Fruit fly (Drosophila melanogaster) whole organism, embryonic: Measurements from ENCODE around the gene CG11294.

Experiments used
- CG10431 ChIP-seq: fragments of 200-800 bp; sonication (Bioruptor generic); optimal IDR thresholded peaks from 3 replicates; lab custom pipeline; 2018; ENCODE audit warnings: missing biosample characterization, mild to moderate bottlenecking, missing genetic modification characterization
- CG10979 ChIP-seq: fragments of 200-800 bp; sonication (Bioruptor generic); optimal IDR thresholded peaks from 2 replicates; lab custom pipeline; 2018; ENCODE audit warnings: missing biosample characterization, mild to moderate bottlenecking, missing genetic modification characterization, moderate library complexity
- CG11504 ChIP-seq: fragments of 200-800 bp; sonication (Bioruptor generic); optimal IDR thresholded peaks from 3 replicates; lab custom pipeline; 2019; ENCODE audit warnings: missing biosample characterization, mild to moderate bottlenecking, missing genetic modification characterization, moderate library complexity
- CG12071 ChIP-seq: fragments of 200-800 bp; sonication (Bioruptor generic); optimal IDR thresholded peaks from 3 replicates; lab custom pipeline; 2018; ENCODE audit warnings: missing biosample characterization, mild to moderate bottlenecking, missing genetic modification characterization
- CG12155 ChIP-seq: fragments of 200-800 bp; sonication (Bioruptor generic); optimal IDR thresholded peaks from 3 replicates; lab custom pipeline; 2016; ENCODE audit warnings: missing biosample characterization, missing genetic modification characterization
- CG12299 ChIP-seq: fragments of 200-800 bp; sonication (Bioruptor generic); optimal IDR thresholded peaks from 2 replicates; lab custom pipeline; 2018; ENCODE audit warnings: missing biosample characterization, mild to moderate bottlenecking, missing genetic modification characterization
- CG14014 ChIP-seq: fragments of 200-800 bp; sonication (Bioruptor generic); IDR thresholded peaks from 2 replicates; pipeline ENCODE4 v1.3.6; 2022; ENCODE audit warnings: missing biosample characterization, missing genetic modification characterization
- CG14860 ChIP-seq: fragments of 200-800 bp; sonication (Bioruptor generic); IDR thresholded peaks from 3 replicates; pipeline ENCODE4 v1.3.6; 2022; ENCODE audit warnings: missing biosample characterization, missing genetic modification characterization; ENCODE audit not compliant: partially characterized antibody
- CG15479 ChIP-seq: fragments of 200-800 bp; sonication (Bioruptor generic); optimal IDR thresholded peaks from 3 replicates; lab custom pipeline; 2019; ENCODE audit warnings: missing biosample characterization, mild to moderate bottlenecking, missing genetic modification characterization, moderate library complexity
- CG17829 ChIP-seq: fragments of 200-800 bp; optimal IDR thresholded peaks from 2 replicates; lab custom pipeline; 2019; ENCODE audit warnings: missing biosample characterization, mild to moderate bottlenecking, missing genetic modification characterization, moderate library complexity
- CG2712 ChIP-seq: fragments of 200-800 bp; optimal IDR thresholded peaks from 3 replicates; lab custom pipeline; 2019; ENCODE audit warnings: missing biosample characterization, mild to moderate bottlenecking, missing genetic modification characterization, moderate library complexity
- CG30020 ChIP-seq: fragments of 200-800 bp; optimal IDR thresholded peaks from 2 replicates; lab custom pipeline; 2019; ENCODE audit warnings: missing biosample characterization, mild to moderate bottlenecking, missing genetic modification characterization, moderate library complexity
- CG31224 ChIP-seq: fragments of 200-800 bp; sonication (Bioruptor generic); IDR thresholded peaks from 2 replicates; pipeline ENCODE4 v1.3.6; 2022; ENCODE audit warnings: missing biosample characterization, missing genetic modification characterization
- CG3163 ChIP-seq: fragments of 200-800 bp; sonication (Bioruptor generic); optimal IDR thresholded peaks from 3 replicates; lab custom pipeline; 2016; ENCODE audit warnings: missing biosample characterization, missing genetic modification characterization
- CG33557 ChIP-seq: fragments of 200-800 bp; sonication (Bioruptor generic); optimal IDR thresholded peaks from 2 replicates; lab custom pipeline; 2019; ENCODE audit warnings: missing biosample characterization, mild to moderate bottlenecking, missing genetic modification characterization, moderate library complexity
- CG34376 ChIP-seq: fragments of 200-800 bp; sonication (Bioruptor generic); optimal IDR thresholded peaks from 2 replicates; lab custom pipeline; 2018; ENCODE audit warnings: missing biosample characterization, mild to moderate bottlenecking, missing genetic modification characterization
- CG8388 ChIP-seq: fragments of 200-800 bp; sonication (Bioruptor generic); optimal IDR thresholded peaks from 2 replicates; lab custom pipeline; 2019; ENCODE audit warnings: missing biosample characterization, mild to moderate bottlenecking, missing genetic modification characterization, moderate library complexity
- CG8924 ChIP-seq: fragments of 200-800 bp; optimal IDR thresholded peaks from 3 replicates; lab custom pipeline; 2019; ENCODE audit warnings: missing biosample characterization, mild to moderate bottlenecking, missing genetic modification characterization, moderate library complexity
- CTCF ChIP-seq: fragments of 200-800 bp; sonication (Bioruptor generic); optimal IDR thresholded peaks from 2 replicates; lab custom pipeline; 2017; ENCODE audit warnings: missing biosample characterization, mild to moderate bottlenecking, missing genetic modification characterization, moderate library complexity
- Camta ChIP-seq: fragments of 200-800 bp; sonication (Bioruptor generic); optimal IDR thresholded peaks from 2 replicates; lab custom pipeline; 2016; ENCODE audit warnings: missing biosample characterization, missing genetic modification characterization
- Dfd ChIP-seq, 2 experiments: fragments of >200 bp; optimal IDR thresholded peaks; 2 replicates each; lab custom pipeline; 2017; ENCODE audit warnings: missing biosample characterization in 2 of 2, missing genetic modification characterization in 2 of 2
- Doc3 ChIP-seq: fragments of 200-800 bp; sonication (Bioruptor generic); IDR thresholded peaks from 3 replicates; pipeline ENCODE4 v1.3.6; 2022; ENCODE audit warnings: missing biosample characterization, missing genetic modification characterization; ENCODE audit not compliant: partially characterized antibody
- Dref ChIP-seq: fragments of 200-800 bp; sonication (Bioruptor generic); IDR thresholded peaks from 2 replicates; pipeline ENCODE4 v1.3.6; 2022; ENCODE audit warnings: missing biosample characterization, missing genetic modification characterization
- HLH3B ChIP-seq: fragments of 200-800 bp; sonication (Bioruptor generic); IDR thresholded peaks from 2 replicates; pipeline ENCODE4 v1.3.6; 2022; ENCODE audit warnings: missing biosample characterization, missing genetic modification characterization
- Mes4 ChIP-seq: fragments of 200-800 bp; sonication (Bioruptor generic); optimal IDR thresholded peaks from 2 replicates; lab custom pipeline; 2016; ENCODE audit warnings: missing biosample characterization, missing genetic modification characterization
- NK7.1 ChIP-seq: fragments of 200-800 bp; sonication (Bioruptor generic); optimal IDR thresholded peaks from 3 replicates; lab custom pipeline; 2016; ENCODE audit warnings: missing biosample characterization, missing genetic modification characterization
- Nf-YC ChIP-seq: fragments of 200-800 bp; optimal IDR thresholded peaks from 3 replicates; lab custom pipeline; 2019; ENCODE audit warnings: missing biosample characterization, mild to moderate bottlenecking, missing genetic modification characterization, moderate library complexity
- Sox102F ChIP-seq: fragments of 200-800 bp; sonication (Bioruptor generic); optimal IDR thresholded peaks from 2 replicates; lab custom pipeline; 2018; ENCODE audit warnings: missing biosample characterization, mild to moderate bottlenecking, missing genetic modification characterization, moderate library complexity
- Taf1 ChIP-seq: fragments of 200-800 bp; sonication (Bioruptor generic); IDR thresholded peaks from 2 replicates; pipeline ENCODE4 v1.3.6; 2022; ENCODE audit warnings: missing biosample characterization, missing genetic modification characterization
- Tbp ChIP-seq: fragments of >200 bp; optimal IDR thresholded peaks from 2 replicates; lab custom pipeline; 2018; ENCODE audit warnings: missing biosample characterization, missing genetic modification characterization
- Usf ChIP-seq: fragments of 200-800 bp; sonication (Bioruptor generic); optimal IDR thresholded peaks from 2 replicates; lab custom pipeline; 2017; ENCODE audit warnings: missing genotype, missing biosample characterization, missing genetic modification characterization
- aop ChIP-seq: fragments of 200-800 bp; sonication (Bioruptor generic); IDR thresholded peaks from 2 replicates; pipeline ENCODE4 v1.3.6; 2022; ENCODE audit warnings: missing biosample characterization, missing genetic modification characterization
- ara ChIP-seq: fragments of 200-800 bp; sonication (Bioruptor generic); IDR thresholded peaks from 2 replicates; pipeline ENCODE4 v1.3.6; 2022; ENCODE audit warnings: missing biosample characterization, missing genetic modification characterization
- bab2 ChIP-seq: fragments of 200-800 bp; sonication (Bioruptor generic); optimal IDR thresholded peaks from 2 replicates; lab custom pipeline; 2016; ENCODE audit warnings: missing biosample characterization, missing genetic modification characterization
- bowl ChIP-seq: fragments of 200-800 bp; sonication (Bioruptor generic); IDR thresholded peaks from 2 replicates; pipeline ENCODE4 v1.3.6; 2022; ENCODE audit warnings: missing biosample characterization, missing genetic modification characterization
- cato ChIP-seq: fragments of 200-800 bp; sonication (Bioruptor generic); optimal IDR thresholded peaks from 2 replicates; lab custom pipeline; 2016; ENCODE audit warnings: missing biosample characterization, missing genetic modification characterization, borderline replicate concordance
- dm ChIP-seq: fragments of 200-800 bp; sonication (Bioruptor generic); optimal IDR thresholded peaks from 3 replicates; lab custom pipeline; 2016; ENCODE audit warnings: missing biosample characterization, missing genetic modification characterization
- gsb ChIP-seq: fragments of 200-800 bp; sonication (Bioruptor generic); IDR thresholded peaks from 2 replicates; pipeline ENCODE4 v1.3.6; 2022; ENCODE audit warnings: missing biosample characterization, missing genetic modification characterization
- her ChIP-seq: fragments of 200-800 bp; sonication (Bioruptor generic); optimal IDR thresholded peaks from 2 replicates; lab custom pipeline; 2016; ENCODE audit warnings: missing biosample characterization, missing genetic modification characterization
- inv ChIP-seq: fragments of 200-800 bp; sonication (Bioruptor generic); IDR thresholded peaks from 2 replicates; pipeline ENCODE4 v1.3.6; 2022; ENCODE audit warnings: missing biosample characterization, missing genetic modification characterization; ENCODE audit not compliant: partially characterized antibody
- lmd ChIP-seq: fragments of 200-800 bp; sonication (Bioruptor generic); IDR thresholded peaks from 2 replicates; pipeline ENCODE4 v1.3.6; 2022; ENCODE audit warnings: missing biosample characterization, missing genetic modification characterization
- nmo ChIP-seq: fragments of 200-800 bp; sonication (Bioruptor generic); optimal IDR thresholded peaks from 2 replicates; lab custom pipeline; 2018; ENCODE audit warnings: missing biosample characterization, mild to moderate bottlenecking, missing genetic modification characterization, moderate library complexity
- pb ChIP-seq: fragments of 200-800 bp; sonication (Bioruptor generic); optimal IDR thresholded peaks from 3 replicates; lab custom pipeline; 2016; ENCODE audit warnings: missing biosample characterization, missing genetic modification characterization
- phol ChIP-seq: fragments of 200-800 bp; sonication (Bioruptor generic); optimal IDR thresholded peaks from 3 replicates; lab custom pipeline; 2018; ENCODE audit warnings: missing biosample characterization, mild to moderate bottlenecking, missing genetic modification characterization, moderate library complexity
- pita ChIP-seq: fragments of 200-800 bp; sonication (Bioruptor generic); optimal IDR thresholded peaks from 2 replicates; lab custom pipeline; 2017; ENCODE audit warnings: missing biosample characterization, mild to moderate bottlenecking, missing genetic modification characterization
- ranshi ChIP-seq: fragments of 200-800 bp; sonication (Bioruptor generic); IDR thresholded peaks from 2 replicates; pipeline ENCODE4 v1.3.6; 2022; ENCODE audit warnings: missing biosample characterization, missing genetic modification characterization
- schlank ChIP-seq: fragments of 200-800 bp; sonication (Bioruptor generic); optimal IDR thresholded peaks from 2 replicates; lab custom pipeline; 2018; ENCODE audit warnings: missing biosample characterization, mild to moderate bottlenecking, missing genetic modification characterization
- sima ChIP-seq: fragments of 200-800 bp; sonication (Bioruptor generic); optimal IDR thresholded peaks from 2 replicates; lab custom pipeline; 2016; ENCODE audit warnings: missing biosample characterization, missing genetic modification characterization
- sob ChIP-seq: fragments of 200-800 bp; sonication (Bioruptor generic); IDR thresholded peaks from 2 replicates; pipeline ENCODE4 v1.3.6; 2022; ENCODE audit warnings: missing biosample characterization, missing genetic modification characterization
- tap ChIP-seq: fragments of 200-800 bp; optimal IDR thresholded peaks from 3 replicates; lab custom pipeline; 2019; ENCODE audit warnings: missing biosample characterization, mild to moderate bottlenecking, missing genetic modification characterization, moderate library complexity
- tna ChIP-seq: fragments of 200-800 bp; sonication (Bioruptor generic); IDR thresholded peaks from 2 replicates; pipeline ENCODE4 v1.3.6; 2022; ENCODE audit warnings: missing biosample characterization, missing genetic modification characterization; ENCODE audit not compliant: partially characterized antibody
- wdn ChIP-seq: fragments of 200-800 bp; sonication (Bioruptor generic); IDR thresholded peaks from 2 replicates; pipeline ENCODE4 v1.3.6; 2022; ENCODE audit warnings: missing biosample characterization, missing genetic modification characterization

CG11294 gene

DNA sequence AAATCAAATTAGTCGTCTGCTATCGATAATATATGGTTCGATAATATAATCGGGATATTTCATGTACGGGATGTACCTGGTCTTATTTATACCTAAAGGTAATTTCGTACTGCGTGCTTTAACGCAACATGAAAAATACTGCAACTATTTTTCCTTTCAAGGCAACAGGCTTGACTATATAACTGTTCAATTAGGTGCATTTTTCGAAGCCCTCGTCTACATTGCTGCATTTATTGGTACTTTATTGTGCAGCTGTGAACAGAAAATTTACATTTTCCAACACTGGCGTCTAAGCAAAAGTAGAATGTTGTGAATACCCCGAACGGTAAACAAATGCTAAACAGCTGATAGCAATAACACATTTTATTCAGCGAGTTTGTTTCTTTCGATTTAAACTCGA is 3.4 kb downstream of the CG11294 start, which contains the start of the genes Ppt1 and Ogg1 (continued):
- TF ChIP-seq Taf1 (GFP tag; lab: Robert Waterston, UW) (no peak), dm (GFP tag; lab: Kevin White, UChicago) (peak; percentile 58), Usf (GFP tag; lab: Kevin White, UChicago) (no peak), CG8924 (peak; percentile 27), CG12071 (peak; percentile 21), CG2712 (tag; lab: Kevin White, UChicago) (peak; percentile 57), Camta (GFP tag; lab: Kevin White, UChicago) (peak; percentile 54), her (GFP tag; lab: Kevin White, UChicago) (peak; percentile 66), CG34376 (GFP tag; lab: Kevin White, UChicago) (peak; percentile 48), CG33557 (GFP tag; lab: Kevin White, UChicago) (peak; percentile 23), cato (GFP tag; lab: Kevin White, UChicago) (no peak), Mes4 (GFP tag; lab: Kevin White, UChicago) (peak; percentile 17), schlank (tag; lab: Kevin White, UChicago) (peak; percentile 11), sima (GFP tag; lab: Kevin White, UChicago) (peak; percentile 37), CG17829 (tag; lab: Kevin White, UChicago) (peak; percentile 45), aop (GFP tag; lab: Robert Waterston, UW) (no peak), pita (no peak), Doc3 (GFP tag; lab: Robert Waterston, UW) (0 out of 3 replicates have a peak, but pooled peaks have one; percentile 29), CG30020 (peak; percentile 50), sob (GFP tag; lab: Robert Waterston, UW) (peak; percentile 42), bowl (GFP tag; lab: Robert Waterston, UW) (no peak), CG11504 (tag; lab: Kevin White, UChicago) (no peak), CG31224 (GFP tag; lab: Robert Waterston, UW) (no peak), Nf-YC (tag; lab: Kevin White, UChicago) (peak; percentile 23), ranshi (GFP tag; lab: Robert Waterston, UW) (0 out of 2 replicates have a peak, but pooled peaks have one; percentile 44), nmo (GFP tag; lab: Kevin White, UChicago) (peak; percentile 56), wdn (GFP tag; lab: Robert Waterston, UW) (no peak), Dfd (GFP tag; optimal IDR thresholded peaks at IDR 0.05; lab: Kevin White, UChicago) (no peak), Sox102F (peak; percentile 39), phol (tag; lab: Kevin White, UChicago) (peak; percentile 55), CG3163 (GFP tag; lab: Kevin White, UChicago) (peak; percentile 47), CG12299 (tag; lab: Kevin White, UChicago) (peak; percentile 42), tap (tag; lab: Kevin White, UChicago) (peak; percentile 31), Tbp (no peak), gsb (no peak), CG12155 (GFP tag; lab: Kevin White, UChicago) (peak; percentile 61), pb (GFP tag; lab: Kevin White, UChicago) (no peak), CTCF (GFP tag; lab: Kevin White, UChicago) (peak; percentile 15), CG15479 (GFP tag; lab: Kevin White, UChicago) (peak; percentile 54), Dref (no peak; the same call in none of the 2 replicates), bab2 (GFP tag; lab: Kevin White, UChicago) (peak; percentile 54), lmd (GFP tag; lab: Robert Waterston, UW) (peak; percentile 34; the same call in 1 of the 2 replicates), CG10979 (tag; lab: Kevin White, UChicago) (peak; percentile 43), CG14860 (GFP tag; lab: Robert Waterston, UW) (0 out of 3 replicates have a peak, but pooled peaks have one; percentile 8), CG14014 (peak; percentile 54; the same call in 1 of the 2 replicates), inv (GFP tag; lab: Robert Waterston, UW) (no peak), ara (GFP tag; lab: Robert Waterston, UW) (no peak), NK7.1 (GFP tag; lab: Kevin White, UChicago) (peak; percentile 33), HLH3B (peak; percentile 33; the same call in 1 of the 2 replicates), CG8388 (peak; percentile 1), CG10431 (no peak), tna (GFP tag; lab: Robert Waterston, UW) (no peak)
